Fruit fly (Drosophila melanogaster): ENCODE results near the gene Mnt.

Gene Mnt

DNA sequence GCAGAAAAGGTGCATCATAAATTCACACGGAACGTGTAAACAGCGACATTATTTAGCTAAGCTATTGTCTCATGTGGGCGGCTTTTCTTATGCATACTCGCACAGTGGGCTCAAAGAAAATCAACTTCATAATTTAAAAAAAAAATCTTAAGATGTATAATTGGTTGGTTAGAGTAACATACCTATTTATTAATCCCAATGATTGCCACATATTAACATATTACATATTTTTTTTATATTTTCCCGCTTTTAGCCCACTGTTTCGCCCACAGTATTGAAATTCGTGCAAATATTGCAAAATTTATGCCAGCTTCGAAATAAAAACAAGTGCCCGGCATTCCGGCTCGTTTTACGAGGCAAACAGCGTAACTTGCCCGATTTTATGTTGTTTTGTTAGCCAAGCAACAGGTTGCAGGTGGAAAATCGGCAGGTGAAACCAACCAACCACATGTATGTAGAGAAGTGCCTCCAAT lies 4.4 kb upstream of the Mnt start, which contains the start of gene Ilp7:
Gene Ilp7 (plus strand): TSS at position 423 of the 473 bp plus-strand sequence.
- TF ChIP-seq CG6813 (GFP tag; optimal IDR thresholded peaks at IDR 0.05) (no peak), Meics (GFP tag; optimal IDR thresholded peaks at IDR 0.05) (peak; percentile 11), Abd-B (GFP tag; optimal IDR thresholded peaks at IDR 0.05) (peak; percentile 3), HmgD (GFP tag; optimal IDR thresholded peaks at IDR 0.05) (no peak), CG8765 (GFP tag; IDR thresholded peaks at IDR 0.05) (no peak), CG11695 (GFP tag; IDR thresholded peaks at IDR 0.05) (peak; percentile 40; the same call in 1 of the 3 replicates), ac (GFP tag; optimal IDR thresholded peaks at IDR 0.05) (no peak), CG15601 (tag; optimal IDR thresholded peaks at IDR 0.05) (no peak), Rx (GFP tag; IDR thresholded peaks at IDR 0.05) (no peak), row (GFP tag; IDR thresholded peaks at IDR 0.05) (peak; percentile 39; the same call in 1 of the 3 replicates), Aef1 (GFP tag; IDR thresholded peaks at IDR 0.05) (no peak), CG1647 (GFP tag; optimal IDR thresholded peaks at IDR 0.05) (no peak), btn (GFP tag; optimal IDR thresholded peaks at IDR 0.05) (no peak), Atf6 (GFP tag; IDR thresholded peaks at IDR 0.05) (no peak), CG17359 (tag; optimal IDR thresholded peaks at IDR 0.05) (peak; percentile 34), Ssrp (tag; optimal IDR thresholded peaks at IDR 0.05) (no peak), CG13775 (GFP tag; optimal IDR thresholded peaks at IDR 0.05) (no peak), CG9876 (GFP tag; optimal IDR thresholded peaks at IDR 0.05) (no peak), gcm (GFP tag; optimal IDR thresholded peaks at IDR 0.05) (no peak), fu2 (GFP tag; optimal IDR thresholded peaks at IDR 0.05) (no peak), CG14014 (GFP tag; IDR thresholded peaks at IDR 0.05) (no peak), sima (GFP tag; optimal IDR thresholded peaks at IDR 0.05) (no peak), CG12659 (GFP tag; optimal IDR thresholded peaks at IDR 0.05) (no peak), CG31365 (tag; optimal IDR thresholded peaks at IDR 0.05) (no peak), YL-1 (GFP tag; optimal IDR thresholded peaks at IDR 0.05) (no peak), Drgx (GFP tag; IDR thresholded peaks at IDR 0.05) (0 out of 2 replicates have a peak, but pooled peaks have one; percentile 49), Fer1 (GFP tag; optimal IDR thresholded peaks at IDR 0.05) (no peak), CG2129 (GFP tag; IDR thresholded peaks at IDR 0.05; ENCODE audit: partially characterized antibody) (no peak), CG12942 (GFP tag; optimal IDR thresholded peaks at IDR 0.05) (no peak), CG5245 (GFP tag; optimal IDR thresholded peaks at IDR 0.05) (no peak), oc (tag; optimal IDR thresholded peaks at IDR 0.05) (no peak), disco-r (GFP tag; optimal IDR thresholded peaks at IDR 0.05) (no peak), HLH54F (GFP tag; optimal IDR thresholded peaks at IDR 0.05) (no peak), CG11247 (GFP tag; IDR thresholded peaks at IDR 0.05) (no peak), CG4617 (GFP tag; optimal IDR thresholded peaks at IDR 0.05; ENCODE audit: borderline replicate concordance) (no peak), dm (GFP tag; optimal IDR thresholded peaks at IDR 0.05) (no peak), CG13894 (tag; optimal IDR thresholded peaks at IDR 0.05) (no peak), CG6689 (GFP tag; IDR thresholded peaks at IDR 0.05) (peak; percentile 20; the same call in 1 of the 2 replicates), CG7839 (tag; optimal IDR thresholded peaks at IDR 0.05) (peak; percentile 9), HLH3B (GFP tag; IDR thresholded peaks at IDR 0.05) (0 out of 2 replicates have a peak, but pooled peaks have one; percentile 24), CG7786 (GFP tag; optimal IDR thresholded peaks at IDR 0.05) (no peak), caup (GFP tag; optimal IDR thresholded peaks at IDR 0.05; ENCODE audit: severe bottlenecking) (no peak), slbo (GFP tag; IDR thresholded peaks at IDR 0.05) (peak; percentile 16; the same call in 1 of the 2 replicates), kay (GFP tag; optimal IDR thresholded peaks at IDR 0.05) (no peak), unc-4 (GFP tag; IDR thresholded peaks at IDR 0.05; ENCODE audit: partially characterized antibody) (no peak), CG13296 (GFP tag; optimal IDR thresholded peaks at IDR 0.05) (no peak), Adf1 (GFP tag; IDR thresholded peaks at IDR 0.05) (no peak), Taf1 (GFP tag; IDR thresholded peaks at IDR 0.05) (no peak), aop (GFP tag; IDR thresholded peaks at IDR 0.05) (no peak), zen2 (GFP tag; IDR thresholded peaks at IDR 0.05; ENCODE audit: partially characterized antibody) (no peak), Sox102F (GFP tag; optimal IDR thresholded peaks at IDR 0.05) (peak; percentile 34)
